Worm (Caenorhabditis elegans): ENCODE data around the gene F56D6.9.

ce11 chrIV:3848985-3849384 lies 43.1 kb upstream of the F56D6.9 start:
- no peak for TF ChIP-seq nfya-1 (tag; optimal IDR thresholded peaks at IDR 0.05)
- TF ChIP-seq ama-1 (optimal IDR thresholded peaks at IDR 0.05) = no peak
- no peak for TF ChIP-seq dmd-4 (tag; optimal IDR thresholded peaks at IDR 0.05; ENCODE audit: borderline replicate concordance)
